Fruit fly (Drosophila melanogaster): ENCODE data around the gene ND-B14.5A.

ND-B14.5A gene

dm6 chrX:2142275-2142934 is 29.9 kb upstream of the ND-B14.5A start:
- TF ChIP-seq cad (GFP tag; optimal IDR thresholded peaks at IDR 0.05) (peak; percentile 95), Hey (tag; optimal IDR thresholded peaks at IDR 0.05) (peak; percentile 56), vvl (GFP tag; IDR thresholded peaks at IDR 0.05) (0 out of 2 replicates have a peak, but pooled peaks have one; percentile 10), CG15479 (GFP tag; optimal IDR thresholded peaks at IDR 0.05) (peak; percentile 96), sd (tag; optimal IDR thresholded peaks at IDR 0.05) (peak; percentile 11), Mes4 (GFP tag; optimal IDR thresholded peaks at IDR 0.05) (no peak), run (tag; optimal IDR thresholded peaks at IDR 0.05) (no peak), zen (tag; optimal IDR thresholded peaks at IDR 0.05) (peak; percentile 39), CrebB (tag; optimal IDR thresholded peaks at IDR 0.05) (no peak), MBD-R2 (GFP tag; IDR thresholded peaks at IDR 0.05) (no peak), CG10979 (tag; optimal IDR thresholded peaks at IDR 0.05) (no peak), scrt (GFP tag; optimal IDR thresholded peaks at IDR 0.05) (no peak), tll (GFP tag; optimal IDR thresholded peaks at IDR 0.05) (peak in 1 of 2 experiments; percentile 80), Ada2b (GFP tag; IDR thresholded peaks at IDR 0.05) (peak; percentile 1; the same call in 1 of the 2 replicates), CG10543 (GFP tag; optimal IDR thresholded peaks at IDR 0.05) (peak; percentile 47), trem (tag; optimal IDR thresholded peaks at IDR 0.05) (no peak), sug (tag; optimal IDR thresholded peaks at IDR 0.05) (peak; percentile 60), HmgZ (tag; optimal IDR thresholded peaks at IDR 0.05) (peak; percentile 47)

- no peak for TF ChIP-seq CTCF (GFP tag; optimal IDR thresholded peaks at IDR 0.05)
- peak; percentile 47; the same call in 1 of the 2 replicates for TF ChIP-seq seq (GFP tag; IDR thresholded peaks at IDR 0.05)
- TF ChIP-seq CG18476 (GFP tag; optimal IDR thresholded peaks at IDR 0.05) = no peak
- TF ChIP-seq Nf-YC (tag; optimal IDR thresholded peaks at IDR 0.05) = peak; percentile 94
- peak; percentile 94 for TF ChIP-seq Nf-YB (GFP tag; optimal IDR thresholded peaks at IDR 0.05)
Measured at dm6 chrX:2142935-2143312, 29.4 kb upstream of the ND-B14.5A start.

- TF ChIP-seq sna (GFP tag; IDR thresholded peaks at IDR 0.05; ENCODE audit: partially characterized antibody) (peak; percentile 55), gro (GFP tag; optimal IDR thresholded peaks at IDR 0.05) (no peak), tll (GFP tag; optimal IDR thresholded peaks at IDR 0.05) (no peak), CG14441 (GFP tag; IDR thresholded peaks at IDR 0.05) (no peak), Sin3A (optimal IDR thresholded peaks at IDR 0.05) (no peak), BtbVII (GFP tag; optimal IDR thresholded peaks at IDR 0.05) (no peak), CG10274 (GFP tag; optimal IDR thresholded peaks at IDR 0.05) (no peak), ham (GFP tag; IDR thresholded peaks at IDR 0.05) (no peak), B-H2 (GFP tag; optimal IDR thresholded peaks at IDR 0.05) (no peak), yki (optimal IDR thresholded peaks at IDR 0.05) (no peak), Neu2 (GFP tag; optimal IDR thresholded peaks at IDR 0.05; ENCODE audit: borderline replicate concordance) (no peak), NC2β (GFP tag; optimal IDR thresholded peaks at IDR 0.05) (no peak), CG18599 (GFP tag; optimal IDR thresholded peaks at IDR 0.05) (peak; percentile 26), HLH4C (GFP tag; IDR thresholded peaks at IDR 0.05; ENCODE audit: partially characterized antibody) (peak; percentile 51; the same call in 2 of the 3 replicates), ranshi (GFP tag; IDR thresholded peaks at IDR 0.05) (no peak), CG1602 (GFP tag; optimal IDR thresholded peaks at IDR 0.05) (no peak), Dref (GFP tag; IDR thresholded peaks at IDR 0.05) (peak; percentile 68), stc (GFP tag; IDR thresholded peaks at IDR 0.05) (no peak), ci (GFP tag; IDR thresholded peaks at IDR 0.05) (0 out of 3 replicates have a peak, but pooled peaks have one; percentile 5), CG4282 (GFP tag; optimal IDR thresholded peaks at IDR 0.05) (no peak), CG9215 (GFP tag; IDR thresholded peaks at IDR 0.05) (no peak), fd96Cb (tag; optimal IDR thresholded peaks at IDR 0.05) (no peak), Jarid2 (GFP tag; optimal IDR thresholded peaks at IDR 0.05) (peak; percentile 15), CG15696 (tag; optimal IDR thresholded peaks at IDR 0.05) (no peak), CG16813 (GFP tag; IDR thresholded peaks at IDR 0.05; ENCODE audit: partially characterized antibody) (peak; percentile 47; the same call in 1 of the 3 replicates), BEAF-32 (GFP tag; optimal IDR thresholded peaks at IDR 0.05) (peak; percentile 71), Hmr (GFP tag; optimal IDR thresholded peaks at IDR 0.05) (peak; percentile 23)
Measured at dm6 chrX:2145114-2145513, 27.2 kb upstream of the ND-B14.5A start, which contains the start of gene Pgd. Pgd (plus strand) TSS chrX:2145136.
